Worm (Caenorhabditis elegans): ENCODE measurements around the gene clc-29.

DNA sequence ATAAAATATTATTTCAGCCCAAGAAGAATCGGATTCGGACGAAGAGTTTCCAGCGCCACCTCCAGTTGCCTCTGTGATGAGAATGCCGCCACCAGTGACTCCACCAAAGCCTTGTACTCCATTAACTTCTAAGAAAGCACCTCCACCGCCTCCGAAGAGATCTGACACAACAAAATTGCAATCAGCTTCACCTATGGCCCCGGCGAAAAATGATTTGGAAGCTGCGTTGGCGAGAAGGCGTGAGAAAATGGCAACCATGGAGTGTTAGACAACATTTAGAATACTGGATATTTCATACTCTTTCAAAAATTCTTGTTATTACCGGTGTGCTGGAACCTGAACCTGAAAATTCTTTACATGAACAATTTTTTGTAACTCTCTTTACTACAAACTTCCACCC, 42.4 kb downstream of the clc-29 start:
- TF ChIP-seq ceh-13 (GFP tag; optimal IDR thresholded peaks at IDR 0.05) (no peak), ama-1 (optimal IDR thresholded peaks at IDR 0.05) (no peak), aly-1 (tag; optimal IDR thresholded peaks at IDR 0.05) (no peak), tbx-11 (GFP tag; IDR thresholded peaks at IDR 0.05) (no peak), hmg-4 (GFP tag; optimal IDR thresholded peaks at IDR 0.05) (no peak), ets-7 (tag; optimal IDR thresholded peaks at IDR 0.05) (no peak), tbx-37 (GFP tag; conservative IDR thresholded peaks at IDR 0.05) (no peak), sea-1 (GFP tag; conservative IDR thresholded peaks at IDR 0.05) (no peak)

Data from whole organism, early embryonic.